Fruit fly (Drosophila melanogaster) whole organism, embryonic: ENCODE results near the gene CG5665.

ENCODE experiments used
- CG15514 ChIP-seq: fragments of 200-800 bp; sonication (Bioruptor generic); optimal IDR thresholded peaks from 3 replicates; lab custom pipeline; 2017; ENCODE audit warnings: missing biosample characterization, missing genetic modification characterization, mild to moderate bottlenecking, moderate library complexity, missing genetic modification reagents
- CG31388 ChIP-seq: fragments of 200-800 bp; sonication (Bioruptor generic); optimal IDR thresholded peaks from 2 replicates; lab custom pipeline; 2016; ENCODE audit warnings: missing biosample characterization, missing genetic modification characterization
- CG7271 ChIP-seq: fragments of 200-800 bp; sonication (Bioruptor generic); optimal IDR thresholded peaks from 2 replicates; lab custom pipeline; 2018; ENCODE audit warnings: missing biosample characterization, mild to moderate bottlenecking, missing genetic modification characterization, moderate library complexity
- kay ChIP-seq: fragments of 200-800 bp; sonication (Bioruptor generic); optimal IDR thresholded peaks from 2 replicates; lab custom pipeline; 2016; ENCODE audit warnings: missing biosample characterization, missing genetic modification characterization
- lab ChIP-seq: fragments of 200-800 bp; sonication (Bioruptor generic); optimal IDR thresholded peaks from 3 replicates; lab custom pipeline; 2017; ENCODE audit warnings: missing biosample characterization, missing genetic modification characterization, mild to moderate bottlenecking, moderate library complexity, missing genetic modification reagents
- lov ChIP-seq, 2 experiments: fragments of 200-800 bp in 1 of 2; fragments of >200 bp in 1 of 2; sonication (Bioruptor generic) in 1 of 2; IDR thresholded peaks in 1 of 2; optimal IDR thresholded peaks in 1 of 2; 2 replicates in 1 of 2; 3 replicates in 1 of 2; pipeline versions ENCODE4 v1.3.6 to Lab custom; 2017 to 2022; ENCODE audit warnings: missing biosample characterization in 1 of 2, missing genetic modification characterization in 1 of 2
- so ChIP-seq: fragments of 200-800 bp; sonication (Bioruptor generic); IDR thresholded peaks from 3 replicates; pipeline ENCODE4 v1.3.6; 2022; ENCODE audit warnings: missing biosample characterization, missing genetic modification characterization
- sug ChIP-seq: fragments of 200-800 bp; optimal IDR thresholded peaks from 2 replicates; lab custom pipeline; 2019; ENCODE audit warnings: missing biosample characterization, mild to moderate bottlenecking, missing genetic modification characterization, moderate library complexity

DNA sequence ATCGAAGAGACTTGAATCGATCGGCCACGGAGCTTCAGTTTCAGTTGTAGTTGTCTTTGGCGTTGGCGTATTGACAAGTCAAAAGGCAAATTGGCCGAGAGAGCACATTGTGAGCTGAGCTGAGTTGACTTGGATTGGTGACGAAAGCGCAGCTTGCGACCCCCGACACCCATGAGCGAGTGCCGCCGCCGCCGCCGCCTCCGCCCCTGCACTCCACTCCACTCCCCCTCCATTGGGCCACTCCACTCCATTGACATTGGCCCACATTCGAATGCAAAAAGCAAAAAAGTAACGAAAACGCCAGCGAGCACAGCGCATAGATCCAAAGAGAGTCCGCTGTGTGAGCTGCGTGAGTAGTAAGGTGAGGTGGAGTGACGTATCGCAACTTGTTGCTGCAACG, 39.5 kb downstream of the CG5665 start:
- TF ChIP-seq so (GFP tag; lab: Robert Waterston, UW) (no peak; the same call in 2 of the 3 replicates), lab (GFP tag; lab: Kevin White, UChicago) (no peak), CG31388 (GFP tag; lab: Kevin White, UChicago) (no peak), CG15514 (GFP tag; lab: Kevin White, UChicago) (no peak), CG7271 (tag; lab: Kevin White, UChicago) (no peak), lov (optimal IDR thresholded peaks at IDR 0.05; lab: Kevin White, UChicago) (no peak), lov (GFP tag; IDR thresholded peaks at IDR 0.05; lab: Robert Waterston, UW) (no peak), kay (GFP tag; lab: Kevin White, UChicago) (no peak), sug (no peak)
